Worm (Caenorhabditis elegans) whole organism, mixed stage, embryonic: Measurements from ENCODE around the gene nhx-4.
"Not testable (repeated sequence)": the region's sequence is repeated elsewhere in the genome, so short reads cannot be mapped to it uniquely, and the experiment has no call there.

Source experiments
- blmp-1 ChIP-seq: fragments of 150-350 bp; optimal IDR thresholded peaks from 2 replicates; lab custom pipeline; 2014; ENCODE audit warnings: missing biosample characterization, missing genetic modification characterization
- elt-3 ChIP-seq: fragments of 150-350 bp; optimal IDR thresholded peaks from 2 replicates; lab custom pipeline; 2014; ENCODE audit warnings: missing biosample characterization, missing genetic modification characterization
- flh-1 ChIP-seq: fragments of 200-800 bp; sonication (Bioruptor generic); optimal IDR thresholded peaks from 2 replicates; lab custom pipeline; 2018; ENCODE audit warnings: mild to moderate bottlenecking, missing genetic modification characterization, moderate library complexity, missing compliant biosample characterization
- hlh-1 ChIP-seq: fragments of 150-350 bp; optimal IDR thresholded peaks from 2 replicates; lab custom pipeline; 2014; ENCODE audit warnings: missing biosample characterization, missing genetic modification reagents, missing genetic modification characterization
- nhr-12 ChIP-seq: fragments of 150-350 bp; optimal IDR thresholded peaks from 2 replicates; lab custom pipeline; 2014; ENCODE audit warnings: missing biosample characterization, missing genetic modification characterization
- nhr-237 ChIP-seq: fragments of 150-350 bp; optimal IDR thresholded peaks from 2 replicates; lab custom pipeline; 2014; ENCODE audit warnings: missing biosample characterization, missing genetic modification characterization
- nhr-76 ChIP-seq: sonication (generic microtip); optimal IDR thresholded peaks from 2 replicates; lab custom pipeline; 2017; ENCODE audit warnings: missing biosample characterization, missing genetic modification characterization
- pha-4 ChIP-seq: fragments of 150-350 bp; optimal IDR thresholded peaks from 2 replicates; lab custom pipeline; 2018; ENCODE audit warnings: missing biosample characterization, missing genetic modification reagents, missing genetic modification characterization

DNA sequence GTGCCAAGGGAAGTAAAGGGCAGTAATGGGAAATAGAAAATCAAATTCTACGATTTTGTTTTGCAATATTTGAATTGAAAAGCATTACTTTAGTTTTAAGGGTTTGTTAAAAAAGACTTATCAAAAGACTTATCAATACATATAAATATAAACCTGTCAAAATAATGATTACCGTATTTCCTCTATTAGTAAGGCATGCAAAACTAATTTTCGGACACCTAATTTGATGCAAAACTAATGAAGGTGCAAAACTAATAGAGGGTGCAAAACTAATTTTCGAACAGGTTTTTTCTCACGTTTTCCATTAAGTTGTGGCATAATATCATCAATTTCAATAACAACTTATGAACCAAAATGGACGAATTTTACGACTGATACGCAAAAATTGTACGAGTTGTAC is 32.3 kb upstream of the nhx-4 start, which contains the start of gene F41C6.6:
- not testable (repeated sequence) for TF ChIP-seq elt-3 (tag; lab: Kevin White, UChicago); nhr-76 (tag; lab: Kevin White, UChicago); hlh-1 (tag; lab: Kevin White, UChicago); nhr-12 (tag; lab: Kevin White, UChicago); nhr-237 (tag; lab: Kevin White, UChicago); flh-1 (GFP tag; lab: Kevin White, UChicago); blmp-1 (tag; lab: Kevin White, UChicago); pha-4
